Worm (Caenorhabditis elegans): ENCODE results near the gene acr-7.

DNA sequence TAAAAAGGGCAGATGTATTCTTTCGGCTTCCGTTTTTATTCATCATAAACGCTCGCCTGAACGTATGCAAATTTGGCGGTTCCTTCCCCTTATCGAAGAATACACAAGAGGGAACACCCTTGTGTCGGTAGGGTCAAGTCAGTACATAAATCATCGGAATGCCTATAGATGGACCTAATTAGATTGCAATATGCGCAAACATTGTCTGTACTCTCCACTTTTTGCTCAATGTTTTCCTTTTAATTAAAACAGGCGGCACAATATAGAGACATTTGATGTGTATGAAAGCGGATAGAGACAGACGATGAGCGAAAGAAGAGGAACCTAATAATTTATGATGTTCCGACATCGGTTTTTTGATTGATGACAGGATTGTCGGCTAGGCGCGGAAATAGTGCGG is 35.4 kb downstream of the acr-7 start:
- TF ChIP-seq W03F9.2 (tag; optimal IDR thresholded peaks at IDR 0.05) = no peak
- TF ChIP-seq dao-5 (tag; optimal IDR thresholded peaks at IDR 0.05) = no peak
- no peak for TF ChIP-seq him-1 (tag; optimal IDR thresholded peaks at IDR 0.05)

All from whole organism, L4/young adult.